Worm (Caenorhabditis elegans) whole organism, L3 larva: Measurements from ENCODE around the gene F59B8.1.
A peak's percentile ranks its signal among the peaks of the same experiment; 100 is the strongest.

Source experiments
- R02D3.7 ChIP-seq: fragments of 150-350 bp; optimal IDR thresholded peaks from 2 replicates; lab custom pipeline; 2014; ENCODE audit warnings: missing biosample characterization, missing genetic modification characterization
- ZK546.5 ChIP-seq: sonication (generic microtip); optimal IDR thresholded peaks from 2 replicates; lab custom pipeline; 2017; ENCODE audit warnings: missing biosample characterization, missing genetic modification characterization
- ama-1 ChIP-seq: fragments of 150-350 bp; optimal IDR thresholded peaks from 2 replicates; lab custom pipeline; 2018
- ceh-16 ChIP-seq: sonication (generic microtip); optimal IDR thresholded peaks from 2 replicates; lab custom pipeline; 2017; ENCODE audit warnings: missing biosample characterization, missing genetic modification characterization
- ceh-28 ChIP-seq: fragments of 150-350 bp; optimal IDR thresholded peaks from 2 replicates; lab custom pipeline; 2014; ENCODE audit warnings: missing biosample characterization, missing genetic modification reagents, missing genetic modification characterization
- ceh-82 ChIP-seq: fragments of 150-350 bp; optimal IDR thresholded peaks from 2 replicates; lab custom pipeline; 2014; ENCODE audit warnings: missing biosample characterization, missing genetic modification characterization
- ceh-9 ChIP-seq: sonication (generic microtip); optimal IDR thresholded peaks from 2 replicates; lab custom pipeline; 2018; ENCODE audit warnings: missing biosample characterization, missing genetic modification characterization
- daf-12 ChIP-seq: fragments of 150-350 bp; optimal IDR thresholded peaks from 2 replicates; lab custom pipeline; 2014; ENCODE audit warnings: missing biosample characterization, missing genetic modification reagents, missing genetic modification characterization
- egl-27 ChIP-seq: sonication (generic microtip); optimal IDR thresholded peaks from 4 replicates; lab custom pipeline; 2017; ENCODE audit warnings: missing biosample characterization, missing genetic modification reagents, missing genetic modification characterization
- egl-5 ChIP-seq: fragments of 150-350 bp; optimal IDR thresholded peaks from 2 replicates; lab custom pipeline; 2017; ENCODE audit warnings: missing biosample characterization, missing genetic modification reagents, missing genetic modification characterization, inconsistent platforms
- elt-2 ChIP-seq: sonication (generic microtip); optimal IDR thresholded peaks from 2 replicates; lab custom pipeline; 2016; ENCODE audit warnings: missing genetic modification reagents, mild to moderate bottlenecking, missing genetic modification characterization, missing compliant biosample characterization
- elt-3 ChIP-seq, 3 experiments: fragments of 150-350 bp in 1 of 3; sonication (generic microtip) in 2 of 3; optimal IDR thresholded peaks; 2 replicates in 2 of 3; 4 replicates in 1 of 3; lab custom pipeline; 2014 to 2017; ENCODE audit warnings: missing biosample characterization in 3 of 3, missing genetic modification characterization in 3 of 3
- eor-1 ChIP-seq, 2 experiments: fragments of 150-350 bp; optimal IDR thresholded peaks; 2 replicates each; lab custom pipeline; 2014 to 2018; ENCODE audit warnings: missing biosample characterization in 2 of 2, missing genetic modification characterization in 2 of 2
- fkh-10 ChIP-seq: sonication (generic microtip); optimal IDR thresholded peaks from 2 replicates; lab custom pipeline; 2017; ENCODE audit warnings: missing biosample characterization, missing genetic modification reagents, missing genetic modification characterization
- fos-1 ChIP-seq: fragments of 150-350 bp; optimal IDR thresholded peaks from 2 replicates; lab custom pipeline; 2014; ENCODE audit warnings: missing biosample characterization, missing genetic modification characterization
- hmg-11 ChIP-seq: sonication (generic microtip); optimal IDR thresholded peaks from 2 replicates; lab custom pipeline; 2016; ENCODE audit warnings: missing genetic modification characterization, missing compliant biosample characterization
- jun-1 ChIP-seq: fragments of 150-350 bp; optimal IDR thresholded peaks from 2 replicates; lab custom pipeline; 2014; ENCODE audit warnings: missing biosample characterization, missing genetic modification reagents, missing genetic modification characterization
- lin-15B ChIP-seq: fragments of 150-350 bp; optimal IDR thresholded peaks from 2 replicates; lab custom pipeline; 2014; ENCODE audit warnings: missing biosample characterization, missing genetic modification characterization
- lin-39 ChIP-seq: fragments of 150-350 bp; optimal IDR thresholded peaks from 2 replicates; lab custom pipeline; 2018; ENCODE audit warnings: missing biosample characterization, missing genetic modification reagents, missing genetic modification characterization
- lsy-12 ChIP-seq: sonication (generic microtip); optimal IDR thresholded peaks from 2 replicates; lab custom pipeline; 2016; ENCODE audit warnings: mild to moderate bottlenecking, missing genetic modification characterization, missing compliant biosample characterization
- mml-1 ChIP-seq: fragments of 150-350 bp; sonication (generic microtip); optimal IDR thresholded peaks from 3 replicates; lab custom pipeline; 2014; ENCODE audit warnings: missing biosample characterization, missing genetic modification characterization
- nfya-1 ChIP-seq: sonication (generic microtip); optimal IDR thresholded peaks from 2 replicates; lab custom pipeline; 2017; ENCODE audit warnings: missing genetic modification characterization, mild to moderate bottlenecking, missing compliant biosample characterization, antibody characterized with exemption, moderate library complexity; ENCODE audit not compliant: insufficient read depth
- nhr-12 ChIP-seq: fragments of 150-350 bp; optimal IDR thresholded peaks from 2 replicates; lab custom pipeline; 2014; ENCODE audit warnings: missing biosample characterization, missing genetic modification characterization
- nhr-23 ChIP-seq: fragments of 150-350 bp; optimal IDR thresholded peaks from 2 replicates; lab custom pipeline; 2014; ENCODE audit warnings: missing biosample characterization, missing genetic modification reagents, missing genetic modification characterization
- nhr-25 ChIP-seq: sonication (generic microtip); optimal IDR thresholded peaks from 2 replicates; lab custom pipeline; 2017; ENCODE audit warnings: missing biosample characterization, missing genetic modification characterization
- nhr-28 ChIP-seq: fragments of 150-350 bp; optimal IDR thresholded peaks from 2 replicates; lab custom pipeline; 2014; ENCODE audit warnings: missing biosample characterization, missing genetic modification characterization
- nhr-43 ChIP-seq: sonication (generic microtip); optimal IDR thresholded peaks from 2 replicates; lab custom pipeline; 2016; ENCODE audit warnings: mild to moderate bottlenecking, missing genetic modification characterization, missing compliant biosample characterization; ENCODE audit not compliant: poor library complexity, severe bottlenecking
- nhr-67 ChIP-seq: fragments of 150-350 bp; optimal IDR thresholded peaks from 2 replicates; lab custom pipeline; 2014; ENCODE audit warnings: missing biosample characterization, missing genetic modification characterization
- nhr-76 ChIP-seq: fragments of 150-350 bp; sonication (generic microtip); optimal IDR thresholded peaks from 5 replicates; lab custom pipeline; 2014; ENCODE audit warnings: missing biosample characterization, missing genetic modification characterization
- nhr-77 ChIP-seq: fragments of 150-350 bp; optimal IDR thresholded peaks from 2 replicates; lab custom pipeline; 2014; ENCODE audit warnings: missing biosample characterization, missing genetic modification characterization
- pha-4 ChIP-seq: fragments of 150-350 bp; optimal IDR thresholded peaks from 2 replicates; lab custom pipeline; 2014; ENCODE audit warnings: missing biosample characterization, missing genetic modification reagents, missing genetic modification characterization
- pqm-1 ChIP-seq: fragments of 150-350 bp; optimal IDR thresholded peaks from 2 replicates; lab custom pipeline; 2017; ENCODE audit warnings: missing biosample characterization, missing genetic modification characterization, inconsistent platforms
- skn-1 ChIP-seq: fragments of 150-350 bp; optimal IDR thresholded peaks from 2 replicates; lab custom pipeline; 2014; ENCODE audit warnings: missing biosample characterization, missing genetic modification characterization
- snpc-4 ChIP-seq: fragments of 150-350 bp; optimal IDR thresholded peaks from 2 replicates; lab custom pipeline; 2014; ENCODE audit warnings: missing biosample characterization, missing genetic modification characterization
- tbx-2 ChIP-seq: sonication (generic microtip); optimal IDR thresholded peaks from 2 replicates; lab custom pipeline; 2016; ENCODE audit warnings: mild to moderate bottlenecking, missing genetic modification characterization, missing compliant biosample characterization
- unc-39 ChIP-seq: sonication (generic microtip); optimal IDR thresholded peaks from 4 replicates; lab custom pipeline; 2017; ENCODE audit warnings: missing biosample characterization, missing genetic modification characterization
- unc-62 ChIP-seq: fragments of 150-350 bp; sonication (generic microtip); optimal IDR thresholded peaks from 4 replicates; lab custom pipeline; 2014; ENCODE audit warnings: missing biosample characterization, missing genetic modification reagents, missing genetic modification characterization
- zag-1 ChIP-seq: fragments of 150-350 bp; optimal IDR thresholded peaks from 2 replicates; lab custom pipeline; 2014; ENCODE audit warnings: missing biosample characterization, missing genetic modification characterization
- ztf-11 ChIP-seq: fragments of 150-350 bp; optimal IDR thresholded peaks from 2 replicates; lab custom pipeline; 2014; ENCODE audit warnings: missing biosample characterization, missing genetic modification characterization
- ztf-4 ChIP-seq: fragments of 150-350 bp; optimal IDR thresholded peaks from 2 replicates; lab custom pipeline; 2014; ENCODE audit warnings: missing biosample characterization, missing genetic modification characterization

F59B8.1 gene

ce11 chrIV:9459224-9459781 is 31.2 kb downstream of the F59B8.1 start, which contains the start of gene copb-2:
TSS of gene copb-2 (plus strand) at chrIV:9459731.
- TF ChIP-seq snpc-4 (tag; lab: Kevin White, UChicago) (peak; percentile 85), pqm-1 (tag; lab: Kevin White, UChicago) (no peak), ama-1 (lab: Kevin White, UChicago) (no peak), hmg-11 (tag; lab: Kevin White, UChicago) (peak; percentile 77), jun-1 (tag; lab: Kevin White, UChicago) (no peak), eor-1 (tag; optimal IDR thresholded peaks at IDR 0.05; lab: Kevin White, UChicago) (no peak), lin-15B (tag; lab: Kevin White, UChicago) (peak; percentile 74), nhr-23 (tag; lab: Kevin White, UChicago) (peak; percentile 57), fkh-10 (no peak), nfya-1 (tag; lab: Kevin White, UChicago) (peak; percentile 78), elt-2 (tag; lab: Kevin White, UChicago) (peak; percentile 43), unc-62 (GFP tag; lab: Kevin White, UChicago) (no peak), egl-5 (tag; lab: Kevin White, UChicago) (peak; percentile 22), ceh-28 (tag; lab: Kevin White, UChicago) (peak; percentile 50)

- TF ChIP-seq skn-1 (tag; lab: Kevin White, UChicago) (no peak), snpc-4 (tag; lab: Kevin White, UChicago) (peak; percentile 81)
Measured at ce11 chrIV:9464345-9464783, 36.3 kb downstream of the F59B8.1 start.

- TF ChIP-seq zag-1 (tag; lab: Kevin White, UChicago), result no peak
- no peak for TF ChIP-seq elt-3 (tag; optimal IDR thresholded peaks at IDR 0.05; lab: Kevin White, UChicago)
- TF ChIP-seq nhr-12, result no peak
- TF ChIP-seq ceh-28 (tag; lab: Kevin White, UChicago), result no peak
- no peak for TF ChIP-seq pha-4 (tag; lab: Kevin White, UChicago)
Measured at ce11 chrIV:9467418-9467817, 39.4 kb downstream of the F59B8.1 start, which contains the start of gene F38E11.6. TSS of gene F38E11.6 (minus strand) at chrIV:9467518.

- TF ChIP-seq mml-1, result no peak
- TF ChIP-seq, all 47 proteins: peak for 0
Measured at ce11 chrIV:9469293-9469692, 41.2 kb downstream of the F59B8.1 start.

- TF ChIP-seq R02D3.7 (tag; lab: Kevin White, UChicago), result peak; percentile 4
- no peak for TF ChIP-seq eor-1 (tag; optimal IDR thresholded peaks at IDR 0.05; lab: Kevin White, UChicago)
- no peak for TF ChIP-seq zag-1 (tag; lab: Kevin White, UChicago)
- no peak for TF ChIP-seq ceh-82 (tag; lab: Kevin White, UChicago)
- no peak for TF ChIP-seq nhr-23 (tag; lab: Kevin White, UChicago)
- no peak for TF ChIP-seq fkh-10
- peak; percentile 46 for TF ChIP-seq pqm-1 (tag; lab: Kevin White, UChicago)
- no peak for TF ChIP-seq nhr-77 (tag; lab: Kevin White, UChicago)
- TF ChIP-seq ztf-11 (tag; lab: Kevin White, UChicago), result no peak
- TF ChIP-seq nhr-25 (tag; lab: Kevin White, UChicago), result peak; percentile 33
- no peak for TF ChIP-seq ceh-16 (tag; lab: Kevin White, UChicago)
- TF ChIP-seq lin-39, result peak; percentile 65
- peak; percentile 59 for TF ChIP-seq lsy-12 (tag; lab: Kevin White, UChicago)
- TF ChIP-seq egl-5 (tag; lab: Kevin White, UChicago), result no peak
- no peak for TF ChIP-seq fos-1
- TF ChIP-seq egl-27 (tag; lab: Kevin White, UChicago), result no peak
- TF ChIP-seq unc-62 (GFP tag; lab: Kevin White, UChicago), result no peak
- no peak for TF ChIP-seq nhr-76 (tag; lab: Kevin White, UChicago)
- TF ChIP-seq ZK546.5, result no peak
- TF ChIP-seq ceh-9, result no peak
- TF ChIP-seq ama-1 (lab: Kevin White, UChicago), result no peak
- TF ChIP-seq nhr-43 (tag; lab: Kevin White, UChicago), result peak; percentile 89
- TF ChIP-seq lin-15B (tag; lab: Kevin White, UChicago), result no peak
- peak in 1 of 3 experiments; percentile 68 for TF ChIP-seq elt-3 (tag; optimal IDR thresholded peaks at IDR 0.05; lab: Kevin White, UChicago)
- TF ChIP-seq ztf-4 (tag; lab: Kevin White, UChicago), result no peak
- TF ChIP-seq jun-1 (tag; lab: Kevin White, UChicago), result peak; percentile 12
- no peak for TF ChIP-seq ceh-28 (tag; lab: Kevin White, UChicago)
- no peak for TF ChIP-seq daf-12 (tag; lab: Kevin White, UChicago)
- no peak for TF ChIP-seq pha-4 (tag; lab: Kevin White, UChicago)
- TF ChIP-seq nfya-1 (tag; lab: Kevin White, UChicago), result no peak
- TF ChIP-seq nhr-67, result no peak
- TF ChIP-seq unc-39, result no peak
- TF ChIP-seq skn-1 (tag; lab: Kevin White, UChicago), result no peak
- TF ChIP-seq tbx-2 (tag; lab: Kevin White, UChicago), result no peak
- peak; percentile 46 for TF ChIP-seq elt-2 (tag; lab: Kevin White, UChicago)
- no peak for TF ChIP-seq nhr-28
Measured at ce11 chrIV:9477135-9477928, 49.3 kb downstream of the F59B8.1 start, which contains the start of gene wrt-3. TSS of gene wrt-3 (minus strand) at chrIV:9477456.
